Fruit fly (Drosophila melanogaster) whole organism, prepupa: Measurements from ENCODE around the gene CG31560.

Source experiments
- CG32006 ChIP-seq: fragments of 200-800 bp; sonication (Bioruptor generic); optimal IDR thresholded peaks from 3 replicates; lab custom pipeline; 2017; ENCODE audit warnings: missing biosample characterization, mild to moderate bottlenecking, missing genetic modification characterization
- CG3919 ChIP-seq: fragments of 200-800 bp; sonication (Bioruptor generic); optimal IDR thresholded peaks from 3 replicates; lab custom pipeline; 2016; ENCODE audit warnings: missing biosample characterization, missing genetic modification characterization
- vri ChIP-seq: fragments of 200-800 bp; sonication (Bioruptor generic); optimal IDR thresholded peaks from 3 replicates; lab custom pipeline; 2016; ENCODE audit warnings: missing biosample characterization, mild to moderate bottlenecking, missing genetic modification characterization

- TF ChIP-seq CG3919 (GFP tag; lab: Kevin White, UChicago) (no peak), CG32006 (GFP tag; lab: Kevin White, UChicago) (no peak), vri (no peak)
Observed at dm6 chr3R:6294046-6294445, 15.7 kb upstream of the CG31560 start.
